Worm (Caenorhabditis elegans): ENCODE results near the gene K08F9.1.

The K08F9.1 gene

DNA sequence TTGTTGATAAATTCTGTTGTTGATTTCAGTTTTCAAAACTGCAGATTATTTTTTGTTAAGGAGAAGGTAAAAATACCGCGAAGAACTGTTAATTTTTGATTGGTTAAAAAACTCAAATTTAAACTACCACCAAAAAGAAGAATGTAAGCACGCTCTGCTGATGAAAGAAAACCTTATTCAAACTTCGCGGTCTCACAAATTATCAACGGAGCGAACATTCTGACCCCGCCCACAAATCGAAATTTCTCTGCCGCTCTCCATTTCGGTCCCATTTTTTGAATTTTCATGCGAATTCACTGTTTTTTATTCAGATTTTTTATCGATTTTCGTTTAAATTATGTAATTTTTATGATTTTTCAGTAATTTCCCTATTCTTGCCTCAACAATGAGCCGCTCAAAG lies 46.4 kb upstream of the K08F9.1 start, which contains the start of gene cyn-3 (continued):
- TF ChIP-seq B0019.2 (GFP tag; conservative IDR thresholded peaks at IDR 0.05) (no peak), mcd-1 (GFP tag; IDR thresholded peaks at IDR 0.05) (peak; percentile 98), chd-7 (tag; optimal IDR thresholded peaks at IDR 0.05) (no peak), snpc-1.1 (tag; optimal IDR thresholded peaks at IDR 0.05; ENCODE audit: insufficient read depth) (peak; percentile 46), tbp1 (GFP tag; optimal IDR thresholded peaks at IDR 0.05) (peak; percentile 56), repo-1 (tag; optimal IDR thresholded peaks at IDR 0.05) (no peak), let-526 (GFP tag; IDR thresholded peaks at IDR 0.05) (no peak), athp-1 (tag; optimal IDR thresholded peaks at IDR 0.05) (no peak), rcor-1 (GFP tag; IDR thresholded peaks at IDR 0.05) (peak; percentile 65; the same call in 1 of the 2 replicates), sdz-38 (tag; optimal IDR thresholded peaks at IDR 0.05) (no peak), mxl-1 (tag; optimal IDR thresholded peaks at IDR 0.05) (no peak), hmg-1.2 (GFP tag; IDR thresholded peaks at IDR 0.05) (peak; percentile 54), nhr-27 (tag; optimal IDR thresholded peaks at IDR 0.05) (no peak), nfyb-1 (GFP tag; IDR thresholded peaks at IDR 0.05) (peak; percentile 91), F33H1.4 (GFP tag; IDR thresholded peaks at IDR 0.05) (peak; percentile 47), lin-26 (GFP tag; IDR thresholded peaks at IDR 0.05) (no peak), F49E8.2 (tag; optimal IDR thresholded peaks at IDR 0.05; ENCODE audit: insufficient read depth) (peak; percentile 4), C17E4.6 (GFP tag; IDR thresholded peaks at IDR 0.05) (no peak), lag-1 (GFP tag; IDR thresholded peaks at IDR 0.05) (no peak), lir-1 (GFP tag; conservative IDR thresholded peaks at IDR 0.05) (no peak), F57A8.1 (GFP tag; optimal IDR thresholded peaks at IDR 0.05) (no peak), F39B2.1 (GFP tag; IDR thresholded peaks at IDR 0.05) (no peak), nfya-1 (tag; optimal IDR thresholded peaks at IDR 0.05; ENCODE audit: borderline replicate concordance, insufficient read depth) (no peak), B0261.1 (tag; optimal IDR thresholded peaks at IDR 0.05) (peak; percentile 13), attf-5 (GFP tag; optimal IDR thresholded peaks at IDR 0.05) (peak; percentile 83), T07F8.4 (tag; optimal IDR thresholded peaks at IDR 0.05) (no peak), K12H6.12 (tag; optimal IDR thresholded peaks at IDR 0.05) (peak; percentile 45), fkh-3 (tag; optimal IDR thresholded peaks at IDR 0.05) (no peak), xnd-1 (tag; optimal IDR thresholded peaks at IDR 0.05) (peak; percentile 30), cebp-2 (GFP tag; IDR thresholded peaks at IDR 0.05) (no peak), snpc-4 (GFP tag; optimal IDR thresholded peaks at IDR 0.05) (peak; percentile 30), snpc-4 (tag; optimal IDR thresholded peaks at IDR 0.05) (peak; percentile 11 to 68 (median 52)), mes-4 (tag; optimal IDR thresholded peaks at IDR 0.05) (no peak), F55B11.4 (tag; optimal IDR thresholded peaks at IDR 0.05; ENCODE audit: borderline replicate concordance, insufficient read depth) (no peak), zfh-2 (GFP tag; conservative IDR thresholded peaks at IDR 0.05) (no peak), let-607 (tag; optimal IDR thresholded peaks at IDR 0.05) (no peak), ets-4 (GFP tag; optimal IDR thresholded peaks at IDR 0.05) (no peak), ztf-25 (GFP tag; IDR thresholded peaks at IDR 0.05) (no peak), nfya-2 (GFP tag; IDR thresholded peaks at IDR 0.05) (no peak), Y95B8A.8 (GFP tag; IDR thresholded peaks at IDR 0.05) (no peak), F57C9.4 (tag; optimal IDR thresholded peaks at IDR 0.05) (no peak), aptf-3 (GFP tag; IDR thresholded peaks at IDR 0.05) (no peak), aptf-2 (GFP tag; conservative IDR thresholded peaks at IDR 0.05) (no peak), nhr-90 (tag; optimal IDR thresholded peaks at IDR 0.05) (no peak), ztf-28 (GFP tag; IDR thresholded peaks at IDR 0.05) (no peak), pbrm-1 (GFP tag; IDR thresholded peaks at IDR 0.05) (peak; percentile 41; the same call in 1 of the 2 replicates), D2030.7 (GFP tag; IDR thresholded peaks at IDR 0.05) (peak; percentile 49; the same call in 1 of the 2 replicates), zim-3 (tag; optimal IDR thresholded peaks at IDR 0.05) (no peak), him-1 (tag; optimal IDR thresholded peaks at IDR 0.05) (no peak)
